Worm (Caenorhabditis elegans): ENCODE results near the gene Y43E12A.3.

Gene Y43E12A.3

DNA sequence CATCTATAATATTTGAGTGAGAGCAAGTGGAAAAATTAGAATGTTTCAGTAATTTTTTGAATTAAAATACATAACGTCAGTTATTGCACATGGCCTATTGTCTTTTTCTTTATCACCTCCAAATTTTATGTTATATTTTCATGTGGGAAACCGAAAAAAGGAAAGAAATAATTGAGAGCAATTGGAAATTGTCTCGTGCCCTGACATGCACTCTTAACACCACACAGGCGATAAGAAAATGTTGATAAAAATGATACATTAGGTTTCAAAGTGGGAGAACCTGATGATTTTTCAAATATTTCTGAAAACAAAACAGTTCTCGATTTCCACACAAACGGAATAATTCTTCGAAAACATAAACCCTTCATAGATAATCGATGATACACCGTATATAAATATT is 28.2 kb downstream of the Y43E12A.3 start, which contains the start of gene F13H10.3:
F13H10.3 (minus strand) TSS at position 73 of the 400 bp plus-strand sequence.
- TF ChIP-seq hlh-17 (GFP tag; optimal IDR thresholded peaks at IDR 0.05; ENCODE audit: borderline replicate concordance) (no peak), unc-30 (tag; optimal IDR thresholded peaks at IDR 0.05) (no peak), lin-15B (tag; optimal IDR thresholded peaks at IDR 0.05) (no peak), lin-14 (GFP tag; optimal IDR thresholded peaks at IDR 0.05) (no peak), C16A3.4 (tag; optimal IDR thresholded peaks at IDR 0.05) (no peak), nhr-84 (tag; optimal IDR thresholded peaks at IDR 0.05) (no peak), nhr-237 (tag; optimal IDR thresholded peaks at IDR 0.05) (no peak), mdl-1 (tag; optimal IDR thresholded peaks at IDR 0.05) (no peak), efl-1 (optimal IDR thresholded peaks at IDR 0.05) (no peak), efl-1 (GFP tag; optimal IDR thresholded peaks at IDR 0.05 in 1 of 2) (peak in 1 of 2 experiments; percentile 27), lin-35 (GFP tag; optimal IDR thresholded peaks at IDR 0.05) (peak in 1 of 2 experiments; percentile 53), unc-62 (GFP tag; optimal IDR thresholded peaks at IDR 0.05) (no peak), xbp-1 (tag; optimal IDR thresholded peaks at IDR 0.05) (no peak), pqm-1 (tag; optimal IDR thresholded peaks at IDR 0.05) (peak; percentile 19), ztf-11 (tag; optimal IDR thresholded peaks at IDR 0.05) (no peak), C34B4.2 (tag; optimal IDR thresholded peaks at IDR 0.05) (no peak), fkh-8 (tag; optimal IDR thresholded peaks at IDR 0.05) (no peak), skn-1 (tag; optimal IDR thresholded peaks at IDR 0.05) (no peak), F16B12.6 (tag; optimal IDR thresholded peaks at IDR 0.05) (no peak), nhr-85 (tag) (no peak), zip-4 (GFP tag; optimal IDR thresholded peaks at IDR 0.05) (no peak), jun-1 (tag; optimal IDR thresholded peaks at IDR 0.05) (no peak), unc-98 (GFP tag; IDR thresholded peaks at IDR 0.05) (no peak), ceh-90 (tag; optimal IDR thresholded peaks at IDR 0.05) (no peak), alr-1 (tag; optimal IDR thresholded peaks at IDR 0.05; ENCODE audit: borderline replicate concordance) (no peak), lin-13 (GFP tag; optimal IDR thresholded peaks at IDR 0.05) (no peak), dpl-1 (GFP tag; optimal IDR thresholded peaks at IDR 0.05) (no peak), swsn-7 (tag; optimal IDR thresholded peaks at IDR 0.05) (no peak), blmp-1 (tag; optimal IDR thresholded peaks at IDR 0.05) (no peak), hlh-4 (tag; optimal IDR thresholded peaks at IDR 0.05) (no peak), fkh-4 (tag; optimal IDR thresholded peaks at IDR 0.05; ENCODE audit: borderline replicate concordance) (no peak), pag-3 (tag; optimal IDR thresholded peaks at IDR 0.05; ENCODE audit: borderline replicate concordance, insufficient read depth) (no peak), elt-3 (tag; optimal IDR thresholded peaks at IDR 0.05) (no peak), sox-4 (tag; optimal IDR thresholded peaks at IDR 0.05) (no peak), nhr-90 (tag; optimal IDR thresholded peaks at IDR 0.05; ENCODE audit: poor library complexity) (peak; percentile 8), Y116A8C.19 (tag; optimal IDR thresholded peaks at IDR 0.05; ENCODE audit: borderline replicate concordance) (no peak), irx-1 (tag; optimal IDR thresholded peaks at IDR 0.05) (no peak), ces-1 (GFP tag; optimal IDR thresholded peaks at IDR 0.05) (no peak), lin-39 (tag; optimal IDR thresholded peaks at IDR 0.05) (no peak), unc-86 (tag; optimal IDR thresholded peaks at IDR 0.05) (no peak), elt-2 (tag; optimal IDR thresholded peaks at IDR 0.05) (peak; percentile 54)

DNA sequence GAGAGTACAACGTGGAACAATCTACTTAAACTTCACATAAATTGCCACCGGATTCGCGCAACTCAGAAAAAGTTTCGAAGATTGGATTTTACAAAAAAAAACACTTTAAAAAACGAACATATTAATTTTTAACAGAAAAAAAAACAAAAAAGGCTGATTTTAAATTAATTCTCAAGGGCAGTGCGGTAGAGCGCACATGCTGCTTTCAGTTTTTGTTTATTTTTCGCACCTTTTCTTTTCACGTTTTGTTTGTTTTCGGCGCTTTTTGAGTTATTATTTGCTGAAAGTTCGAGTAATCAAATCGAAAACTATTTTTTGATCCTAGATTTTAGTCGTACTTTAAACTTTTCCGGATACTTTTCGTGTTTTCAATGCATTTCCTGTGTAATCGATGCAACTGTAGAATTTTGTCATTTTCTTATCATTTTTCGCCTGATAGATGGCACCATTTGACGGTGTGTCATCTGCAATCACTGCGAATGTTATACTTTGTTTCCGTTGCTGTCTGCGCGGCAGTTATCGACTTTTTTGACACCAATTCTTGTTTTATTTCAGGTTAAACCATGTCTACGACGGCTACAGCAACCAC is 32.4 kb downstream of the Y43E12A.3 start, which contains the start of gene F13H10.8:
F13H10.8 (plus strand) TSS at position 556 of the 589 bp plus-strand sequence.
- TF ChIP-seq nhr-85 (tag) (peak; percentile 29), jun-1 (tag; optimal IDR thresholded peaks at IDR 0.05) (no peak), hlh-4 (tag; optimal IDR thresholded peaks at IDR 0.05) (no peak), elt-2 (tag; optimal IDR thresholded peaks at IDR 0.05) (peak; percentile 26), C34B4.2 (tag; optimal IDR thresholded peaks at IDR 0.05) (no peak), lin-14 (GFP tag; optimal IDR thresholded peaks at IDR 0.05) (peak; percentile 68), F16B12.6 (tag; optimal IDR thresholded peaks at IDR 0.05) (no peak), xbp-1 (tag; optimal IDR thresholded peaks at IDR 0.05) (peak; percentile 31), mef-2 (tag; optimal IDR thresholded peaks at IDR 0.05) (no peak), unc-86 (tag; optimal IDR thresholded peaks at IDR 0.05) (no peak), alr-1 (tag; optimal IDR thresholded peaks at IDR 0.05; ENCODE audit: borderline replicate concordance) (no peak), nhr-76 (tag; optimal IDR thresholded peaks at IDR 0.05) (no peak), C04F5.9 (tag; optimal IDR thresholded peaks at IDR 0.05) (no peak), tbx-2 (tag; optimal IDR thresholded peaks at IDR 0.05) (peak; percentile 60), efl-1 (optimal IDR thresholded peaks at IDR 0.05) (peak; percentile 24 to 26), efl-1 (GFP tag; optimal IDR thresholded peaks at IDR 0.05 in 1 of 2) (peak; percentile 31 to 40), dpl-1 (GFP tag; optimal IDR thresholded peaks at IDR 0.05) (peak; percentile 19 to 48 (median 20)), nhr-77 (tag; optimal IDR thresholded peaks at IDR 0.05) (peak; percentile 1), lin-13 (GFP tag; optimal IDR thresholded peaks at IDR 0.05) (no peak), ztf-11 (tag; optimal IDR thresholded peaks at IDR 0.05) (no peak), pax-3 (tag; optimal IDR thresholded peaks at IDR 0.05) (no peak), nhr-28 (tag; optimal IDR thresholded peaks at IDR 0.05) (no peak), nhr-47 (tag; optimal IDR thresholded peaks at IDR 0.05) (peak; percentile 24), aly-2 (tag; optimal IDR thresholded peaks at IDR 0.05) (no peak), blmp-1 (tag; optimal IDR thresholded peaks at IDR 0.05) (peak; percentile 41)

Measured in whole organism, L1 larva.